Fruit fly (Drosophila melanogaster) whole organism, embryonic: ENCODE measurements around the gene Etl1.

ENCODE experiments used
- CG10565 ChIP-seq: fragments of 200-800 bp; sonication (Bioruptor generic); optimal IDR thresholded peaks from 3 replicates; lab custom pipeline; 2016; ENCODE audit warnings: missing biosample characterization, mild to moderate bottlenecking, missing genetic modification characterization
- CG11247 ChIP-seq: fragments of 200-800 bp; sonication (Bioruptor generic); IDR thresholded peaks from 2 replicates; pipeline ENCODE4 v1.3.6; 2022; ENCODE audit warnings: missing biosample characterization, missing genetic modification characterization
- CG11560 ChIP-seq: fragments of 200-800 bp; sonication (Bioruptor generic); IDR thresholded peaks from 3 replicates; pipeline ENCODE4 v1.3.6; 2022; ENCODE audit warnings: missing biosample characterization, missing genetic modification characterization
- CG12659 ChIP-seq: fragments of 200-800 bp; sonication (Bioruptor generic); optimal IDR thresholded peaks from 3 replicates; lab custom pipeline; 2017; ENCODE audit warnings: mild to moderate bottlenecking, missing biosample characterization, missing genetic modification reagents, missing genetic modification characterization
- CG30431 ChIP-seq: fragments of 200-800 bp; sonication (Bioruptor generic); optimal IDR thresholded peaks from 2 replicates; lab custom pipeline; 2017; ENCODE audit warnings: missing biosample characterization, missing genetic modification characterization
- CG32767 ChIP-seq: fragments of 200-800 bp; sonication (Bioruptor generic); IDR thresholded peaks from 2 replicates; pipeline ENCODE4 v1.3.6; 2022; ENCODE audit warnings: missing biosample characterization, missing genetic modification characterization
- CG3281 ChIP-seq: fragments of 200-800 bp; sonication (Bioruptor generic); optimal IDR thresholded peaks from 3 replicates; lab custom pipeline; 2017; ENCODE audit warnings: missing biosample characterization, mild to moderate bottlenecking, missing genetic modification characterization
- CG33557 ChIP-seq: fragments of 200-800 bp; sonication (Bioruptor generic); optimal IDR thresholded peaks from 2 replicates; lab custom pipeline; 2019; ENCODE audit warnings: missing biosample characterization, mild to moderate bottlenecking, missing genetic modification characterization, moderate library complexity
- CG43689 ChIP-seq: fragments of 200-800 bp; sonication (Bioruptor generic); IDR thresholded peaks from 2 replicates; pipeline ENCODE4 v1.3.6; 2022; ENCODE audit warnings: missing biosample characterization, missing genetic modification characterization
- CG6654 ChIP-seq: fragments of 200-800 bp; sonication (Bioruptor generic); optimal IDR thresholded peaks from 2 replicates; lab custom pipeline; 2017; ENCODE audit warnings: missing biosample characterization, mild to moderate bottlenecking, missing genetic modification characterization
- CG6683 ChIP-seq: fragments of 200-800 bp; sonication (Bioruptor generic); optimal IDR thresholded peaks from 2 replicates; lab custom pipeline; 2017; ENCODE audit warnings: missing biosample characterization, mild to moderate bottlenecking, missing genetic modification characterization, missing genetic modification reagents
- CG8359 ChIP-seq: fragments of 200-800 bp; sonication (Bioruptor generic); optimal IDR thresholded peaks from 2 replicates; lab custom pipeline; 2017; ENCODE audit warnings: missing biosample characterization, mild to moderate bottlenecking, missing genetic modification characterization, borderline replicate concordance
- CG9609 ChIP-seq: fragments of 200-800 bp; sonication (Bioruptor generic); optimal IDR thresholded peaks from 3 replicates; lab custom pipeline; 2016; ENCODE audit warnings: missing biosample characterization, missing genetic modification characterization
- Dad ChIP-seq: fragments of 200-800 bp; sonication (Bioruptor generic); optimal IDR thresholded peaks from 3 replicates; lab custom pipeline; 2016; ENCODE audit warnings: missing biosample characterization, missing genetic modification characterization
- Drgx ChIP-seq: fragments of 200-800 bp; sonication (Bioruptor generic); IDR thresholded peaks from 2 replicates; pipeline ENCODE4 v1.3.6; 2022; ENCODE audit warnings: missing biosample characterization, missing genetic modification characterization
- ERR ChIP-seq: fragments of 200-800 bp; sonication (Bioruptor generic); optimal IDR thresholded peaks from 2 replicates; lab custom pipeline; 2016; ENCODE audit warnings: missing biosample characterization, missing genetic modification characterization
- Fer1 ChIP-seq: fragments of 200-800 bp; sonication (Bioruptor generic); optimal IDR thresholded peaks from 2 replicates; lab custom pipeline; 2017; ENCODE audit warnings: missing biosample characterization, mild to moderate bottlenecking, missing genetic modification characterization
- H2.0 ChIP-seq: fragments of 200-800 bp; sonication (Bioruptor generic); IDR thresholded peaks from 2 replicates; pipeline ENCODE4 v1.3.6; 2022; ENCODE audit warnings: missing biosample characterization, missing genetic modification characterization
- Jarid2 ChIP-seq: fragments of 200-800 bp; sonication (Bioruptor generic); optimal IDR thresholded peaks from 3 replicates; lab custom pipeline; 2017; ENCODE audit warnings: mild to moderate bottlenecking, missing biosample characterization, missing genetic modification reagents, missing genetic modification characterization
- MESR4 ChIP-seq: fragments of 200-800 bp; sonication (Bioruptor generic); optimal IDR thresholded peaks from 2 replicates; lab custom pipeline; 2018; ENCODE audit warnings: missing biosample characterization, mild to moderate bottlenecking, missing genetic modification characterization, moderate library complexity
- MTF-1 ChIP-seq: fragments of 200-800 bp; sonication (Bioruptor generic); optimal IDR thresholded peaks from 2 replicates; lab custom pipeline; 2018; ENCODE audit warnings: missing biosample characterization, mild to moderate bottlenecking, missing genetic modification characterization, borderline replicate concordance
- Mes4 ChIP-seq: fragments of 200-800 bp; sonication (Bioruptor generic); optimal IDR thresholded peaks from 2 replicates; lab custom pipeline; 2016; ENCODE audit warnings: missing biosample characterization, missing genetic modification characterization
- Mrtf ChIP-seq: fragments of 200-800 bp; sonication (Bioruptor generic); IDR thresholded peaks from 3 replicates; pipeline ENCODE4 v1.3.6; 2022; ENCODE audit warnings: missing biosample characterization, missing genetic modification characterization
- Neu2 ChIP-seq: fragments of 200-800 bp; sonication (Bioruptor generic); optimal IDR thresholded peaks from 3 replicates; lab custom pipeline; 2016; ENCODE audit warnings: missing biosample characterization, missing genetic modification characterization, borderline replicate concordance
- Nf-YA ChIP-seq: fragments of 200-800 bp; sonication (Bioruptor generic); IDR thresholded peaks from 2 replicates; pipeline ENCODE4 v1.3.6; 2022; ENCODE audit warnings: missing biosample characterization, missing genetic modification characterization
- Opbp ChIP-seq: fragments of 200-800 bp; sonication (Bioruptor generic); IDR thresholded peaks from 3 replicates; pipeline ENCODE4 v1.3.6; 2022; ENCODE audit warnings: missing biosample characterization, missing genetic modification characterization; ENCODE audit not compliant: partially characterized antibody
- Sin3A ChIP-seq: fragments of >200 bp; optimal IDR thresholded peaks from 2 replicates; lab custom pipeline; 2018
- Sox100B ChIP-seq: fragments of 200-800 bp; sonication (Bioruptor generic); optimal IDR thresholded peaks from 3 replicates; lab custom pipeline; 2018; ENCODE audit warnings: missing biosample characterization, mild to moderate bottlenecking, missing genetic modification characterization
- Tbp ChIP-seq: fragments of >200 bp; optimal IDR thresholded peaks from 2 replicates; lab custom pipeline; 2018; ENCODE audit warnings: missing biosample characterization, missing genetic modification characterization
- ap ChIP-seq: fragments of 200-800 bp; sonication (Bioruptor generic); IDR thresholded peaks from 2 replicates; pipeline ENCODE4 v1.3.6; 2022; ENCODE audit warnings: missing biosample characterization, missing genetic modification characterization
- chif ChIP-seq, 2 experiments: fragments of 200-800 bp; sonication (Bioruptor generic); optimal IDR thresholded peaks; 3 replicates each; lab custom pipeline; 2016; ENCODE audit warnings: missing biosample characterization in 2 of 2, missing genetic modification characterization in 2 of 2
- crc ChIP-seq: fragments of 200-800 bp; sonication (Bioruptor generic); optimal IDR thresholded peaks from 2 replicates; lab custom pipeline; 2016; ENCODE audit warnings: missing biosample characterization, missing genetic modification characterization
- dmrt11E ChIP-seq: fragments of 200-800 bp; sonication (Bioruptor generic); optimal IDR thresholded peaks from 3 replicates; lab custom pipeline; 2018; ENCODE audit warnings: missing biosample characterization, mild to moderate bottlenecking, missing genetic modification characterization, moderate library complexity
- esg ChIP-seq: fragments of 200-800 bp; sonication (Bioruptor generic); conservative IDR thresholded peaks from 2 replicates; pipeline ENCODE4 v1.3.6; 2022; ENCODE audit warnings: missing biosample characterization, missing genetic modification characterization
- gcm2 ChIP-seq: fragments of 200-800 bp; sonication (Bioruptor generic); optimal IDR thresholded peaks from 2 replicates; lab custom pipeline; 2016; ENCODE audit warnings: missing biosample characterization, missing genetic modification characterization
- gsb-n ChIP-seq: fragments of 200-800 bp; sonication (Bioruptor generic); optimal IDR thresholded peaks from 3 replicates; lab custom pipeline; 2018; ENCODE audit warnings: missing biosample characterization, mild to moderate bottlenecking, missing genetic modification characterization
- ham ChIP-seq: fragments of 200-800 bp; sonication (Bioruptor generic); IDR thresholded peaks from 2 replicates; pipeline ENCODE4 v1.3.6; 2022; ENCODE audit warnings: missing biosample characterization, missing genetic modification characterization
- jumu ChIP-seq: fragments of 200-800 bp; sonication (Bioruptor generic); optimal IDR thresholded peaks from 3 replicates; lab custom pipeline; 2016; ENCODE audit warnings: missing biosample characterization, missing genetic modification characterization
- lab ChIP-seq: fragments of 200-800 bp; sonication (Bioruptor generic); optimal IDR thresholded peaks from 3 replicates; lab custom pipeline; 2017; ENCODE audit warnings: missing biosample characterization, missing genetic modification characterization, mild to moderate bottlenecking, moderate library complexity, missing genetic modification reagents
- lmd ChIP-seq: fragments of 200-800 bp; sonication (Bioruptor generic); IDR thresholded peaks from 2 replicates; pipeline ENCODE4 v1.3.6; 2022; ENCODE audit warnings: missing biosample characterization, missing genetic modification characterization
- maf-S ChIP-seq: fragments of 200-800 bp; sonication (Bioruptor generic); optimal IDR thresholded peaks from 2 replicates; lab custom pipeline; 2016; ENCODE audit warnings: missing biosample characterization, missing genetic modification characterization
- mam ChIP-seq: fragments of 200-800 bp; sonication (Bioruptor generic); optimal IDR thresholded peaks from 3 replicates; lab custom pipeline; 2016; ENCODE audit warnings: missing biosample characterization, missing genetic modification characterization
- peb ChIP-seq: fragments of 200-800 bp; sonication (Bioruptor generic); IDR thresholded peaks from 2 replicates; pipeline ENCODE4 v1.3.6; 2022; ENCODE audit warnings: missing biosample characterization, missing genetic modification characterization
- repo ChIP-seq: fragments of 200-800 bp; sonication (Bioruptor generic); optimal IDR thresholded peaks from 2 replicates; lab custom pipeline; 2016; ENCODE audit warnings: missing biosample characterization, missing genetic modification characterization
- sc ChIP-seq, 3 experiments: fragments of >200 bp in 2 of 3; fragments of 200-800 bp in 1 of 3; sonication (Bioruptor generic) in 1 of 3; optimal IDR thresholded peaks; 2 replicates in 2 of 3; 3 replicates in 1 of 3; lab custom pipeline; 2017; ENCODE audit warnings: mild to moderate bottlenecking in 1 of 3, missing biosample characterization in 1 of 3, missing genetic modification characterization in 1 of 3, missing genetic modification reagents in 1 of 3
- stc ChIP-seq: fragments of 200-800 bp; sonication (Bioruptor generic); IDR thresholded peaks from 2 replicates; pipeline ENCODE4 v1.3.6; 2022; ENCODE audit warnings: missing biosample characterization, missing genetic modification characterization
- tll ChIP-seq, 2 experiments: fragments of 200-800 bp in 1 of 2; fragments of >200 bp in 1 of 2; sonication (Bioruptor generic) in 1 of 2; optimal IDR thresholded peaks; 2 replicates each; lab custom pipeline; 2017 to 2019; ENCODE audit warnings: missing biosample characterization in 2 of 2, missing genetic modification characterization in 2 of 2, mild to moderate bottlenecking in 1 of 2, moderate library complexity in 1 of 2
- ttk ChIP-seq: fragments of 200-800 bp; sonication (Bioruptor generic); IDR thresholded peaks from 2 replicates; pipeline ENCODE4 v2.1.2; 2022; ENCODE audit warnings: missing biosample characterization, missing genetic modification characterization
- tup ChIP-seq: fragments of 200-800 bp; sonication (Bioruptor generic); optimal IDR thresholded peaks from 2 replicates; lab custom pipeline; 2016; ENCODE audit warnings: missing biosample characterization, mild to moderate bottlenecking, missing genetic modification characterization, moderate library complexity
- zfh1 ChIP-seq: fragments of 200-800 bp; sonication (Bioruptor generic); IDR thresholded peaks from 3 replicates; pipeline ENCODE4 v1.3.6; 2022; ENCODE audit warnings: missing biosample characterization, missing genetic modification characterization

Gene Etl1

dm6 chr2L:9912570-9913260 is at the start of gene Etl1, which contains the start of gene Srp54 (continued):
- no peak for TF ChIP-seq Nf-YA (GFP tag; lab: Robert Waterston, UW)
- TF ChIP-seq CG6683 (GFP tag; lab: Kevin White, UChicago) = no peak
- TF ChIP-seq mam (GFP tag; lab: Kevin White, UChicago) = no peak
- TF ChIP-seq CG6654 (GFP tag; lab: Kevin White, UChicago) = no peak
- no peak for TF ChIP-seq dmrt11E (tag; lab: Kevin White, UChicago)
- peak; percentile 60 for TF ChIP-seq CG12659 (GFP tag; lab: Kevin White, UChicago)
- no peak for TF ChIP-seq lmd (GFP tag; lab: Robert Waterston, UW)
- TF ChIP-seq crc (GFP tag; lab: Kevin White, UChicago) = no peak
- no peak for TF ChIP-seq CG11560
- TF ChIP-seq zfh1 = peak; percentile 22; the same call in 1 of the 3 replicates
- TF ChIP-seq ap (GFP tag; lab: Robert Waterston, UW) = no peak
- no peak for TF ChIP-seq ttk (GFP tag; lab: Robert Waterston, UW)
- no peak for TF ChIP-seq H2.0
- TF ChIP-seq ERR = no peak
- no peak for TF ChIP-seq CG8359 (GFP tag; lab: Kevin White, UChicago)
- no peak for TF ChIP-seq CG32767
- no peak for TF ChIP-seq ham (GFP tag; lab: Robert Waterston, UW)
- TF ChIP-seq CG33557 (GFP tag; lab: Kevin White, UChicago) = no peak
- TF ChIP-seq MTF-1 (GFP tag; lab: Kevin White, UChicago) = no peak
- TF ChIP-seq Sox100B (GFP tag; lab: Kevin White, UChicago) = no peak
- TF ChIP-seq esg (GFP tag; lab: Robert Waterston, UW) = no peak
- no peak for TF ChIP-seq Mes4 (GFP tag; lab: Kevin White, UChicago)
- no peak for TF ChIP-seq CG10565 (GFP tag; lab: Kevin White, UChicago)
- peak; percentile 4; the same call in 1 of the 3 replicates for TF ChIP-seq Opbp (GFP tag; lab: Robert Waterston, UW)
- TF ChIP-seq Sin3A (lab: Kevin White, UChicago) = peak; percentile 93
- no peak for TF ChIP-seq CG3281
- peak; percentile 88 for TF ChIP-seq MESR4 (GFP tag; lab: Kevin White, UChicago)
- no peak for TF ChIP-seq maf-S (GFP tag; lab: Kevin White, UChicago)
- no peak for TF ChIP-seq Dad
- no peak for TF ChIP-seq Tbp (GFP tag; lab: Kevin White, UChicago)
- no peak for TF ChIP-seq CG11247 (GFP tag; lab: Robert Waterston, UW)
- TF ChIP-seq stc (GFP tag; lab: Robert Waterston, UW) = no peak
- no peak for TF ChIP-seq peb (GFP tag; lab: Robert Waterston, UW)
- TF ChIP-seq tll (GFP tag; optimal IDR thresholded peaks at IDR 0.05; lab: Kevin White, UChicago) = no peak
- TF ChIP-seq CG30431 = no peak
- TF ChIP-seq CG43689 (GFP tag; lab: Robert Waterston, UW) = no peak
- TF ChIP-seq gcm2 (GFP tag; lab: Kevin White, UChicago) = no peak
- no peak for TF ChIP-seq sc (optimal IDR thresholded peaks at IDR 0.05; lab: Kevin White, UChicago)
- TF ChIP-seq sc (GFP tag; optimal IDR thresholded peaks at IDR 0.05; lab: Kevin White, UChicago) = no peak
- TF ChIP-seq tup (GFP tag; lab: Kevin White, UChicago) = no peak
- no peak for TF ChIP-seq Drgx (GFP tag; lab: Robert Waterston, UW)
- TF ChIP-seq Fer1 (GFP tag; lab: Kevin White, UChicago) = no peak
- no peak for TF ChIP-seq Jarid2
- TF ChIP-seq jumu (GFP tag; lab: Kevin White, UChicago) = no peak
- no peak for TF ChIP-seq lab (GFP tag; lab: Kevin White, UChicago)
- no peak for TF ChIP-seq CG9609 (GFP tag; lab: Kevin White, UChicago)
- no peak for TF ChIP-seq repo (GFP tag; lab: Kevin White, UChicago)
- no peak for TF ChIP-seq gsb-n (tag; lab: Kevin White, UChicago)
- no peak for TF ChIP-seq chif (GFP tag; optimal IDR thresholded peaks at IDR 0.05; lab: Kevin White, UChicago)
- no peak for TF ChIP-seq Mrtf (GFP tag; lab: Robert Waterston, UW)
- TF ChIP-seq Neu2 (GFP tag; lab: Kevin White, UChicago) = no peak
